Worm (Caenorhabditis elegans): ENCODE measurements around the gene tni-3.

Gene tni-3

ce11 chrV:16842941-16843340 lies 8.0 kb upstream of the tni-3 start, which contains the start of gene clec-25:
Gene clec-25 (plus strand): TSS chrV:16843241.
- TF ChIP-seq unc-55 (GFP tag; optimal IDR thresholded peaks at IDR 0.05) (no peak), nhr-129 (tag; optimal IDR thresholded peaks at IDR 0.05) (no peak), C34F6.9 (tag; optimal IDR thresholded peaks at IDR 0.05) (no peak), nhr-23 (tag; optimal IDR thresholded peaks at IDR 0.05) (no peak), Y55F3AM.14 (GFP tag; optimal IDR thresholded peaks at IDR 0.05) (no peak), lin-39 (tag; optimal IDR thresholded peaks at IDR 0.05) (no peak), nhr-25 (tag; optimal IDR thresholded peaks at IDR 0.05) (no peak)

ce11 chrV:16840961-16841360 lies 6.0 kb upstream of the tni-3 start, which contains the start of gene clec-40:
Gene clec-40 (minus strand): TSS chrV:16841061.
- TF ChIP-seq fos-1 (tag; optimal IDR thresholded peaks at IDR 0.05) (no peak), gmeb-1 (tag; optimal IDR thresholded peaks at IDR 0.05) (no peak), sma-9 (GFP tag; optimal IDR thresholded peaks at IDR 0.05) (no peak), sma-9 (tag; optimal IDR thresholded peaks at IDR 0.05) (no peak)

- TF ChIP-seq gmeb-1 (tag; optimal IDR thresholded peaks at IDR 0.05) (no peak), fos-1 (tag; optimal IDR thresholded peaks at IDR 0.05) (peak; percentile 76), sma-9 (GFP tag; optimal IDR thresholded peaks at IDR 0.05) (peak; percentile 50), sma-9 (tag; optimal IDR thresholded peaks at IDR 0.05) (no peak), nhr-6 (tag; optimal IDR thresholded peaks at IDR 0.05) (no peak)
Measured at ce11 chrV:16840283-16840682, 5.4 kb upstream of the tni-3 start.

- no peak for TF ChIP-seq ceh-82 (tag; optimal IDR thresholded peaks at IDR 0.05)
- TF ChIP-seq lin-11 (tag; optimal IDR thresholded peaks at IDR 0.05): no peak
- TF ChIP-seq ztf-4 (tag; optimal IDR thresholded peaks at IDR 0.05): no peak
- no peak for TF ChIP-seq R02D3.7 (tag; optimal IDR thresholded peaks at IDR 0.05)
Measured at ce11 chrV:16838435-16838834, 3.5 kb upstream of the tni-3 start.

ce11 chrV:16836100-16836499 lies 1.2 kb upstream of the tni-3 start:
- no peak for TF ChIP-seq lsy-2 (tag; optimal IDR thresholded peaks at IDR 0.05)
- no peak for TF ChIP-seq nhr-237 (tag; optimal IDR thresholded peaks at IDR 0.05)
- no peak for TF ChIP-seq ztf-4 (tag; optimal IDR thresholded peaks at IDR 0.05)
- TF ChIP-seq alr-1 (tag; optimal IDR thresholded peaks at IDR 0.05): no peak
- TF ChIP-seq mbf-1 (tag; optimal IDR thresholded peaks at IDR 0.05): no peak
- no peak for TF ChIP-seq blmp-1 (tag; optimal IDR thresholded peaks at IDR 0.05; ENCODE audit: insufficient read depth)
- TF ChIP-seq C34F6.9 (tag; optimal IDR thresholded peaks at IDR 0.05): no peak
- no peak for TF ChIP-seq ZK546.5 (tag; optimal IDR thresholded peaks at IDR 0.05)
- TF ChIP-seq dmd-4 (tag; optimal IDR thresholded peaks at IDR 0.05): no peak
- no peak for TF ChIP-seq nhr-6 (tag; optimal IDR thresholded peaks at IDR 0.05)
- TF ChIP-seq ceh-16 (tag; optimal IDR thresholded peaks at IDR 0.05): no peak
- TF ChIP-seq crh-2 (tag; optimal IDR thresholded peaks at IDR 0.05): no peak
- no peak for TF ChIP-seq unc-55 (GFP tag; optimal IDR thresholded peaks at IDR 0.05)
- no peak for TF ChIP-seq nhr-21 (tag; optimal IDR thresholded peaks at IDR 0.05)
- no peak for TF ChIP-seq ztf-1 (GFP tag; conservative IDR thresholded peaks at IDR 0.05)
- TF ChIP-seq nhr-77 (tag; optimal IDR thresholded peaks at IDR 0.05): no peak
- TF ChIP-seq elt-3 (tag; optimal IDR thresholded peaks at IDR 0.05): no peak

- TF ChIP-seq nhr-12 (tag; optimal IDR thresholded peaks at IDR 0.05) (no peak), ama-1 (optimal IDR thresholded peaks at IDR 0.05) (no peak), unc-39 (tag; optimal IDR thresholded peaks at IDR 0.05) (no peak), snpc-4 (tag; optimal IDR thresholded peaks at IDR 0.05) (no peak), nhr-21 (tag; optimal IDR thresholded peaks at IDR 0.05) (no peak), fos-1 (tag; optimal IDR thresholded peaks at IDR 0.05) (no peak), mdl-1 (tag; optimal IDR thresholded peaks at IDR 0.05) (no peak), F13H6.1 (tag; optimal IDR thresholded peaks at IDR 0.05) (no peak), zag-1 (tag; optimal IDR thresholded peaks at IDR 0.05) (no peak), alr-1 (tag; optimal IDR thresholded peaks at IDR 0.05) (no peak), peb-1 (tag; optimal IDR thresholded peaks at IDR 0.05) (no peak), nhr-25 (tag; optimal IDR thresholded peaks at IDR 0.05) (no peak), sma-3 (GFP tag; optimal IDR thresholded peaks at IDR 0.05) (no peak), unc-62 (GFP tag; optimal IDR thresholded peaks at IDR 0.05) (no peak), ztf-4 (tag; optimal IDR thresholded peaks at IDR 0.05) (no peak), nhr-129 (tag; optimal IDR thresholded peaks at IDR 0.05) (no peak)
Measured at ce11 chrV:16833672-16834071, 1.3 kb downstream of the tni-3 start.

All from whole organism, L2 larva.